Worm (Caenorhabditis elegans) whole organism, L2 larva: ENCODE data around the gene Y41E3.1.

Source experiments
- blmp-1 ChIP-seq: sonication (generic microtip); optimal IDR thresholded peaks from 2 replicates; lab custom pipeline; 2017; ENCODE audit warnings: missing genetic modification characterization, mild to moderate bottlenecking, missing compliant biosample characterization, antibody characterized with exemption, moderate library complexity; ENCODE audit not compliant: insufficient read depth
- lin-11 ChIP-seq: fragments of 150-350 bp; sonication (generic microtip); optimal IDR thresholded peaks from 2 replicates; lab custom pipeline; 2014; ENCODE audit warnings: missing biosample characterization, missing genetic modification characterization, inconsistent platforms, mixed read lengths
- nhr-129 ChIP-seq: fragments of 150-350 bp; optimal IDR thresholded peaks from 2 replicates; lab custom pipeline; 2014; ENCODE audit warnings: missing biosample characterization, missing genetic modification characterization
- sma-9 ChIP-seq, 2 experiments: fragments of 150-350 bp in 1 of 2; sonication (generic microtip) in 1 of 2; optimal IDR thresholded peaks; 2 replicates each; lab custom pipeline; 2014 to 2016; ENCODE audit warnings: missing genetic modification characterization in 2 of 2, mild to moderate bottlenecking in 1 of 2, missing biosample characterization in 1 of 2, missing compliant biosample characterization in 1 of 2, missing genetic modification reagents in 1 of 2, moderate library complexity in 1 of 2
- ztf-11 ChIP-seq: sonication (generic microtip); optimal IDR thresholded peaks from 2 replicates; lab custom pipeline; 2017; ENCODE audit warnings: missing biosample characterization, missing genetic modification characterization

Y41E3.1 gene

ce11 chrIV:14919310-14919709 lies 39.4 kb downstream of the Y41E3.1 start, which contains the start of gene ccch-5:
Gene ccch-5, plus strand, starts transcription at chrIV:14919610.
- no peak for TF ChIP-seq sma-9 (GFP tag; optimal IDR thresholded peaks at IDR 0.05; lab: Kevin White, UChicago)
- TF ChIP-seq sma-9 (tag; optimal IDR thresholded peaks at IDR 0.05; lab: Kevin White, UChicago): no peak

- TF ChIP-seq ztf-11 (tag; lab: Kevin White, UChicago): no peak
- TF ChIP-seq lin-11 (tag; lab: Kevin White, UChicago): no peak
- TF ChIP-seq blmp-1 (tag; lab: Kevin White, UChicago): no peak
- no peak for TF ChIP-seq nhr-129 (tag; lab: Kevin White, UChicago)
Observed at ce11 chrIV:14909589-14909988, 49.1 kb downstream of the Y41E3.1 start, which contains the start of gene pnc-2. Gene pnc-2, minus strand, starts transcription at chrIV:14909689.
